Worm (Caenorhabditis elegans) whole organism, L1 larva: Measurements from ENCODE around the gene srd-38.

ENCODE experiments used
- aly-2 ChIP-seq: fragments of 150-350 bp; optimal IDR thresholded peaks from 2 replicates; lab custom pipeline; 2014; ENCODE audit warnings: missing biosample characterization, missing genetic modification characterization
- elt-3 ChIP-seq, 6 experiments: fragments of 150-350 bp in 1 of 6; sonication (generic microtip); optimal IDR thresholded peaks; 2 replicates each; lab custom pipeline; 2017 to 2018; ENCODE audit warnings: missing biosample characterization in 6 of 6, missing genetic modification characterization in 6 of 6, inconsistent platforms in 1 of 6
- grh-1 ChIP-seq: fragments of 200-800 bp; sonication (Bioruptor generic); IDR thresholded peaks from 2 replicates; pipeline ENCODE4 v1.3.6; 2022; ENCODE audit warnings: missing genetic modification reagents, missing genetic modification characterization, missing compliant biosample characterization
- jun-1 ChIP-seq: fragments of 150-350 bp; optimal IDR thresholded peaks from 2 replicates; lab custom pipeline; 2014; ENCODE audit warnings: missing biosample characterization, missing genetic modification reagents, missing genetic modification characterization
- lin-13 ChIP-seq: fragments of 150-350 bp; optimal IDR thresholded peaks from 2 replicates; lab custom pipeline; 2014; ENCODE audit warnings: missing biosample characterization, missing genetic modification reagents, missing genetic modification characterization
- lin-39 ChIP-seq: fragments of 150-350 bp; optimal IDR thresholded peaks from 2 replicates; lab custom pipeline; 2014; ENCODE audit warnings: missing biosample characterization, missing genetic modification reagents, missing genetic modification characterization
- nhr-237 ChIP-seq: fragments of 150-350 bp; optimal IDR thresholded peaks from 2 replicates; lab custom pipeline; 2014; ENCODE audit warnings: missing biosample characterization, missing genetic modification characterization
- pqm-1 ChIP-seq: sonication (generic microtip); optimal IDR thresholded peaks from 3 replicates; lab custom pipeline; 2017; ENCODE audit warnings: missing biosample characterization, missing genetic modification characterization
- zag-1 ChIP-seq: fragments of 150-350 bp; optimal IDR thresholded peaks from 2 replicates; lab custom pipeline; 2014; ENCODE audit warnings: missing biosample characterization, missing genetic modification characterization
- ztf-4 ChIP-seq: fragments of 150-350 bp; optimal IDR thresholded peaks from 2 replicates; lab custom pipeline; 2014; ENCODE audit warnings: missing biosample characterization, missing genetic modification characterization

DNA sequence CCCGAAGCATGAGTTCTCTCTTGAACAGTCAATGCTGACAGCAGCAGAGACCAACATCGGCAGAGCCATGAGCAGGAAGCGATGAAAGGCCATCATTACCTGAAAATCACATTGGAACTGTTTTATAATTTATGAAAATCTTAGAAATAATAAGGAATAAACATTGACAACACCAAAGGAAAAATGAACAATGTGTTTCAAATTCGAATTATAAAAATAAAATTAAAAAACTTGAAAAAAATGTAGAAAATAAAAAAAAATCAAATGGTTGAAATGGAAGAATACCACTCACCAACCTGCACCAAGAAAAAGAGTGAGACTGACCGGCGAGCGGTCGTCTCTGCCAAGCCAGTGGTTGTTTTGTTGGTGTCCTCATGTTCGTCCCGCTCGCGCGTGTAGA is 1.1 kb upstream of the srd-38 start, which contains the start of gene R04D3.3:
- no peak for TF ChIP-seq elt-3 (tag; optimal IDR thresholded peaks at IDR 0.05; lab: Kevin White, UChicago)
- no peak for TF ChIP-seq lin-39 (tag; lab: Kevin White, UChicago)
- no peak for TF ChIP-seq lin-13
- no peak for TF ChIP-seq grh-1 (GFP tag; lab: Robert Waterston, UW)
- TF ChIP-seq ztf-4 (tag; lab: Kevin White, UChicago): no peak
- no peak for TF ChIP-seq jun-1
- no peak for TF ChIP-seq pqm-1 (tag; lab: Kevin White, UChicago)
- TF ChIP-seq aly-2: no peak
- TF ChIP-seq nhr-237 (tag; lab: Kevin White, UChicago): no peak
- no peak for TF ChIP-seq zag-1 (tag; lab: Kevin White, UChicago)
